Worm (Caenorhabditis elegans) whole organism, young adult: ENCODE measurements around the gene dyf-3.
"Not testable (repeated sequence)": the region's sequence is repeated elsewhere in the genome, so short reads cannot be mapped to it uniquely, and the experiment has no call there.

ENCODE experiments used
- B0261.1 ChIP-seq: sonication (generic microtip); optimal IDR thresholded peaks from 2 replicates; lab custom pipeline; 2016; ENCODE audit warnings: mild to moderate bottlenecking, missing genetic modification characterization, moderate library complexity, missing compliant biosample characterization
- B0336.3 ChIP-seq: fragments of 200-800 bp; sonication (Bioruptor generic); IDR thresholded peaks from 2 replicates; pipeline ENCODE4 v1.3.6; 2022; ENCODE audit warnings: missing genetic modification characterization, missing compliant biosample characterization
- C06A6.2 ChIP-seq: fragments of 200-800 bp; sonication (Bioruptor generic); conservative IDR thresholded peaks from 2 replicates; pipeline ENCODE4 v1.3.6; 2022; ENCODE audit warnings: missing genetic modification characterization, missing compliant biosample characterization
- D2030.7 ChIP-seq: fragments of 200-800 bp; sonication (Bioruptor generic); IDR thresholded peaks from 2 replicates; pipeline ENCODE4 v1.3.6; 2022; ENCODE audit warnings: missing genetic modification reagents, missing genetic modification characterization, missing compliant biosample characterization
- F22D6.2 ChIP-seq: sonication (generic microtip); optimal IDR thresholded peaks from 2 replicates; lab custom pipeline; 2016; ENCODE audit warnings: mild to moderate bottlenecking, missing genetic modification characterization, missing compliant biosample characterization
- F55B11.4 ChIP-seq: sonication (generic microtip); optimal IDR thresholded peaks from 2 replicates; lab custom pipeline; 2016; ENCODE audit warnings: missing compliant biosample characterization, missing genetic modification characterization, borderline replicate concordance; ENCODE audit not compliant: insufficient read depth
- F57C9.4 ChIP-seq: sonication (generic microtip); optimal IDR thresholded peaks from 2 replicates; lab custom pipeline; 2017; ENCODE audit warnings: mild to moderate bottlenecking, missing genetic modification characterization, missing compliant biosample characterization
- T07F8.4 ChIP-seq: sonication (generic microtip); optimal IDR thresholded peaks from 2 replicates; lab custom pipeline; 2016; ENCODE audit warnings: mild to moderate bottlenecking, missing genetic modification characterization, moderate library complexity, missing compliant biosample characterization
- Y56A3A.18 ChIP-seq: fragments of 200-800 bp; sonication (Bioruptor generic); IDR thresholded peaks from 2 replicates; pipeline ENCODE4 v1.3.6; 2022; ENCODE audit warnings: missing genetic modification reagents, missing genetic modification characterization, missing compliant biosample characterization
- Y67H2A.10 ChIP-seq: fragments of 200-800 bp; sonication (Bioruptor generic); conservative IDR thresholded peaks from 2 replicates; pipeline ENCODE4 v1.3.6; 2022; ENCODE audit warnings: missing genetic modification reagents, missing genetic modification characterization, missing compliant biosample characterization
- attf-3 ChIP-seq: fragments of 200-800 bp; sonication (Bioruptor generic); conservative IDR thresholded peaks from 2 replicates; pipeline ENCODE4 v1.3.6; 2022; ENCODE audit warnings: missing genetic modification reagents, missing genetic modification characterization, missing compliant biosample characterization
- bed-1 ChIP-seq: fragments of 200-800 bp; sonication (Bioruptor generic); IDR thresholded peaks from 2 replicates; pipeline ENCODE4 v1.3.6; 2022; ENCODE audit warnings: missing genetic modification reagents, missing genetic modification characterization, missing compliant biosample characterization
- bed-2 ChIP-seq: fragments of 200-800 bp; sonication (Bioruptor generic); IDR thresholded peaks from 2 replicates; pipeline ENCODE4 v1.3.6; 2022; ENCODE audit warnings: missing genetic modification reagents, missing genetic modification characterization, missing compliant biosample characterization
- ccch-3 ChIP-seq: fragments of 200-800 bp; sonication (Bioruptor generic); optimal IDR thresholded peaks from 2 replicates; lab custom pipeline; 2018; ENCODE audit warnings: mild to moderate bottlenecking, missing genetic modification characterization, missing compliant biosample characterization
- cebp-1 ChIP-seq, 2 experiments: fragments of 200-800 bp in 1 of 2; sonication (Bioruptor generic) in 1 of 2; sonication (generic microtip) in 1 of 2; IDR thresholded peaks in 1 of 2; optimal IDR thresholded peaks in 1 of 2; 2 replicates each; pipeline versions ENCODE4 v1.3.6 to Lab custom; 2017 to 2022; ENCODE audit warnings: missing compliant biosample characterization in 2 of 2, missing genetic modification characterization in 2 of 2, mild to moderate bottlenecking in 1 of 2, missing genetic modification reagents in 1 of 2, moderate library complexity in 1 of 2
- cebp-2 ChIP-seq: fragments of 200-800 bp; sonication (Bioruptor generic); IDR thresholded peaks from 2 replicates; pipeline ENCODE4 v1.3.6; 2022; ENCODE audit warnings: missing genetic modification characterization, missing compliant biosample characterization
- ceh-100 ChIP-seq: fragments of 200-800 bp; sonication (Bioruptor generic); IDR thresholded peaks from 2 replicates; pipeline ENCODE4 v1.3.6; 2022; ENCODE audit warnings: missing genetic modification reagents, missing genetic modification characterization, missing compliant biosample characterization
- ceh-40 ChIP-seq: fragments of 200-800 bp; sonication (Bioruptor generic); IDR thresholded peaks from 2 replicates; pipeline ENCODE4 v1.3.6; 2022; ENCODE audit warnings: missing genetic modification characterization, missing compliant biosample characterization
- ceh-58 ChIP-seq: fragments of 200-800 bp; sonication (Bioruptor generic); IDR thresholded peaks from 2 replicates; pipeline ENCODE4 v1.3.6; 2022; ENCODE audit warnings: missing genetic modification characterization, missing compliant biosample characterization
- chd-7 ChIP-seq: sonication (generic microtip); optimal IDR thresholded peaks from 2 replicates; lab custom pipeline; 2016; ENCODE audit warnings: mild to moderate bottlenecking, missing genetic modification characterization, moderate library complexity, missing compliant biosample characterization
- dox-1 ChIP-seq: fragments of 200-800 bp; sonication (Bioruptor generic); IDR thresholded peaks from 2 replicates; pipeline ENCODE4 v1.3.6; 2022; ENCODE audit warnings: missing genetic modification reagents, missing genetic modification characterization, missing compliant biosample characterization
- dpl-1 ChIP-seq: fragments of 150-350 bp; optimal IDR thresholded peaks from 2 replicates; lab custom pipeline; 2014; ENCODE audit warnings: missing biosample characterization, missing genetic modification reagents, missing genetic modification characterization
- efl-1 ChIP-seq: fragments of 150-350 bp; optimal IDR thresholded peaks from 2 replicates; lab custom pipeline; 2014; ENCODE audit warnings: missing biosample characterization, missing genetic modification reagents, missing genetic modification characterization
- egl-18 ChIP-seq: fragments of 200-800 bp; sonication (Bioruptor generic); IDR thresholded peaks from 2 replicates; pipeline ENCODE4 v1.3.6; 2022; ENCODE audit warnings: missing genetic modification reagents, missing genetic modification characterization, missing compliant biosample characterization
- lag-1 ChIP-seq: fragments of 200-800 bp; sonication (Bioruptor generic); IDR thresholded peaks from 2 replicates; pipeline ENCODE4 v1.3.6; 2022; ENCODE audit warnings: missing genetic modification reagents, missing genetic modification characterization, missing compliant biosample characterization
- let-607 ChIP-seq, 2 experiments: fragments of 200-800 bp in 1 of 2; sonication (Bioruptor generic) in 1 of 2; sonication (generic microtip) in 1 of 2; optimal IDR thresholded peaks; 2 replicates each; lab custom pipeline; 2016 to 2018; ENCODE audit warnings: mild to moderate bottlenecking in 2 of 2, missing compliant biosample characterization in 2 of 2, missing genetic modification characterization in 2 of 2, moderate library complexity in 2 of 2, missing genotype in 1 of 2
- lin-35 ChIP-seq, 3 experiments: fragments of 150-350 bp in 2 of 3; sonication (generic microtip) in 1 of 3; optimal IDR thresholded peaks; 2 replicates each; lab custom pipeline; 2014 to 2018; ENCODE audit warnings: missing biosample characterization in 3 of 3, missing genetic modification characterization in 3 of 3, missing genetic modification reagents in 3 of 3
- lir-1 ChIP-seq: fragments of 200-800 bp; sonication (Bioruptor generic); conservative IDR thresholded peaks from 2 replicates; pipeline ENCODE4 v1.3.6; 2022; ENCODE audit warnings: missing genetic modification reagents, missing genetic modification characterization, missing compliant biosample characterization
- lsl-1 ChIP-seq: fragments of 200-800 bp; sonication (Bioruptor generic); optimal IDR thresholded peaks from 2 replicates; lab custom pipeline; 2018; ENCODE audit warnings: mild to moderate bottlenecking, missing genetic modification characterization, moderate library complexity, missing compliant biosample characterization
- madf-10 ChIP-seq: sonication (generic microtip); optimal IDR thresholded peaks from 2 replicates; lab custom pipeline; 2016; ENCODE audit warnings: mild to moderate bottlenecking, missing genetic modification characterization, missing compliant biosample characterization
- madf-3 ChIP-seq: fragments of 200-800 bp; sonication (Bioruptor generic); IDR thresholded peaks from 2 replicates; pipeline ENCODE4 v1.3.6; 2022; ENCODE audit warnings: missing genetic modification reagents, missing genetic modification characterization, missing compliant biosample characterization
- madf-8 ChIP-seq: fragments of 200-800 bp; sonication (Bioruptor generic); conservative IDR thresholded peaks from 2 replicates; pipeline ENCODE4 v1.3.6; 2022; ENCODE audit warnings: missing genetic modification reagents, missing genetic modification characterization, missing compliant biosample characterization
- mel-28 ChIP-seq: sonication (generic microtip); optimal IDR thresholded peaks from 2 replicates; lab custom pipeline; 2016; ENCODE audit warnings: borderline replicate concordance, mild to moderate bottlenecking, missing genetic modification characterization, missing compliant biosample characterization
- nfya-2 ChIP-seq: fragments of 200-800 bp; sonication (Bioruptor generic); IDR thresholded peaks from 2 replicates; pipeline ENCODE4 v1.3.6; 2022; ENCODE audit warnings: missing genetic modification reagents, missing genetic modification characterization, missing compliant biosample characterization
- sdz-38 ChIP-seq: sonication (generic microtip); optimal IDR thresholded peaks from 2 replicates; lab custom pipeline; 2016; ENCODE audit warnings: missing genotype, missing genetic modification characterization, missing compliant biosample characterization
- tlf-1 ChIP-seq: fragments of 200-800 bp; sonication (Bioruptor generic); optimal IDR thresholded peaks from 2 replicates; lab custom pipeline; 2018; ENCODE audit warnings: mild to moderate bottlenecking, missing genetic modification characterization, missing compliant biosample characterization
- xnd-1 ChIP-seq: sonication (generic microtip); optimal IDR thresholded peaks from 2 replicates; lab custom pipeline; 2016; ENCODE audit warnings: missing genotype, missing genetic modification reagents, missing genetic modification characterization, missing compliant biosample characterization
- zfh-2 ChIP-seq: fragments of 200-800 bp; sonication (Bioruptor generic); conservative IDR thresholded peaks from 2 replicates; pipeline ENCODE4 v1.3.6; 2022; ENCODE audit warnings: missing genetic modification reagents, missing genetic modification characterization, missing compliant biosample characterization
- zim-3 ChIP-seq: sonication (generic microtip); optimal IDR thresholded peaks from 2 replicates; lab custom pipeline; 2017; ENCODE audit warnings: mild to moderate bottlenecking, missing genetic modification characterization, moderate library complexity, missing compliant biosample characterization
- ztf-26 ChIP-seq: sonication (generic microtip); optimal IDR thresholded peaks from 2 replicates; lab custom pipeline; 2017; ENCODE audit warnings: missing genetic modification characterization, missing compliant biosample characterization

The dyf-3 gene

DNA sequence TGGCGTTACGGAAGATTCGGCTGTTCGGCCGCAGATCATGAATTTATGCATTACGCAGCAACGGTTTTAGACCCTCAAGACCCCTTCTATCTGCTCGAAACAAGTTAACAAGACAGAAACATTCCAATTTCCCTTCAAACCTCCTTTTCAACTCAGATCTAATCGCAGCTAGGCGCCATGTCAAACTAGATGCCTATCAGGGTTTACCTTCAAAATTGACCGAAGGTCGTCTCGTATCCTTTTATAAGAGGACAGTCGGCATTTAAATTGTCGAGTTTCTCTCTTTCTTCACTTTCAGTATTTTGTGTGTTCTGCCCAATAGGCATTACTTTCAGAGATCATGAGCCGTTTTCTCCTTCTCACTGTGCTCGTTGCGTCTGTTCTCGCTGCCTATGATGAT lies 39.0 kb upstream of the dyf-3 start, which contains the start of gene grd-13:
grd-13 (plus strand) TSS at position 291 of the 400 bp plus-strand sequence.
- TF ChIP-seq attf-3 (GFP tag; lab: Robert Waterston, UW) (no peak), dpl-1 (GFP tag; lab: Kevin White, UChicago) (no peak), mel-28 (tag; lab: Kevin White, UChicago) (no peak), ceh-100 (GFP tag; lab: Robert Waterston, UW) (no peak)

DNA sequence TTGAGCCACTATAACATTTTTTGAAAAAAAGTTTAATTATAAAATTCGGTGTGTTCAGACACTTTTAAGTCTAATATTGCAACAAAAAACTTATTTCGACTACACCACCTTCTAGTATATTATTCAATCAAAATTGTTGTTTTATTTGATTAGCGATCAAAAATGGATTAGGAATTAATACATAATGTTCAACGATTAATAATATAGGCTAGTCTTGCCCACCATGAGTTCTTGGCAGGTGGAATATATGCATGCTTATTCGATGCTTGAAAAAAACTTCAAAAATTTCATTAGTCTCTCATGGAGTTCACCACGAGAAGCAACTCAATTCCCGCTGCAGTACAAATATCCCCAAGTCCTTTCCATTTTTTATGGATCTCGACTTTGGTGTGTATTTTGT lies 37.0 kb upstream of the dyf-3 start, which contains the start of gene srz-32:
srz-32 (plus strand) TSS at position 301 of the 400 bp plus-strand sequence.
- TF ChIP-seq B0336.3 (GFP tag; lab: Robert Waterston, UW), result no peak
- no peak for TF ChIP-seq C06A6.2 (GFP tag; lab: Robert Waterston, UW)
- no peak for TF ChIP-seq lin-35 (GFP tag; optimal IDR thresholded peaks at IDR 0.05; lab: Kevin White, UChicago)

- not testable (repeated sequence) for TF ChIP-seq lin-35 (GFP tag; optimal IDR thresholded peaks at IDR 0.05; lab: Kevin White, UChicago); dox-1; Y67H2A.10 (GFP tag; lab: Robert Waterston, UW)
These were observed 34.4 kb upstream of the dyf-3 start, which contains the start of gene C04C3.7 for ce11 chrIV:3433387-3433786. Gene C04C3.7, minus strand, starts transcription at chrIV:3433487.

DNA sequence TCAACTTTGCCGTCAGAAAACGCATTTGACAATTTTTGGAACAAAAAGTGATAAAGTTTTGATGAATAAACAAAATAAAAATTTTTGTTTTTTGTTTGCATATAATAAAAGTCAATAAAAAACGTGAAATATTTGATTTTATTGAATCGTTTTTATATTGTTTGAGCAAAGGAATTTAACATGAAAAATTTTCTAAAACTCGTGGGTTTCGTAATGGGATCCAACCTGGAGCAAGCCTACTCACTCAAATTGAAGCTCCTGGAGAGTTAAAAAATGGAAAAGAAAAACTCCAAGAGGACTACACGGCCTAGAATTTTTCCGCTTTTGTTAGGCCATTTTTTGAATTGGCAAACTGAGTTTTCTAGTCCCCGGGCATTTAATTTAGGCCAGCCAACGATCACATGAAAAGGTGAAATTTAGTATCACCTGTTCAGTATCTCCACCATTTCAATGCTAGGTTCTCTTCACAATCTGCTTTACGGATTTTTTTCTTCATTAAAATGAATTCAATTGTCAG lies 29.5 kb upstream of the dyf-3 start, which contains the start of the genes C04C3.9 and srz-60:
C04C3.9 (minus strand) TSS at position 101 of the 517 bp plus-strand sequence.
srz-60 (plus strand) TSS at position 467 of the 517 bp plus-strand sequence.
- TF ChIP-seq madf-8 (no peak), nfya-2 (GFP tag; lab: Robert Waterston, UW) (no peak), cebp-2 (no peak), D2030.7 (no peak), egl-18 (no peak), ceh-58 (no peak), zim-3 (tag; lab: Kevin White, UChicago) (no peak), lsl-1 (GFP tag; lab: Kevin White, UChicago) (no peak), dox-1 (no peak), sdz-38 (no peak), F57C9.4 (no peak), let-607 (tag; optimal IDR thresholded peaks at IDR 0.05; lab: Kevin White, UChicago) (no peak), madf-3 (no peak), ceh-40 (no peak), lag-1 (GFP tag; lab: Robert Waterston, UW) (no peak)
- TF ChIP-seq, all 124 proteins: peak for 0

- no peak for TF ChIP-seq lir-1 (GFP tag; lab: Robert Waterston, UW)
- TF ChIP-seq attf-3 (GFP tag; lab: Robert Waterston, UW), result no peak
- no peak for TF ChIP-seq egl-18
- TF ChIP-seq bed-2 (GFP tag; lab: Robert Waterston, UW), result no peak
- TF ChIP-seq cebp-2, result no peak
- TF ChIP-seq F22D6.2 (tag; lab: Kevin White, UChicago), result no peak
- TF ChIP-seq Y56A3A.18, result no peak
- TF ChIP-seq bed-1, result no peak
These were observed 23.5 kb upstream of the dyf-3 start, which contains the start of gene C04C3.6 for ce11 chrIV:3422516-3422915. Gene C04C3.6, minus strand, starts transcription at chrIV:3422616.

DNA sequence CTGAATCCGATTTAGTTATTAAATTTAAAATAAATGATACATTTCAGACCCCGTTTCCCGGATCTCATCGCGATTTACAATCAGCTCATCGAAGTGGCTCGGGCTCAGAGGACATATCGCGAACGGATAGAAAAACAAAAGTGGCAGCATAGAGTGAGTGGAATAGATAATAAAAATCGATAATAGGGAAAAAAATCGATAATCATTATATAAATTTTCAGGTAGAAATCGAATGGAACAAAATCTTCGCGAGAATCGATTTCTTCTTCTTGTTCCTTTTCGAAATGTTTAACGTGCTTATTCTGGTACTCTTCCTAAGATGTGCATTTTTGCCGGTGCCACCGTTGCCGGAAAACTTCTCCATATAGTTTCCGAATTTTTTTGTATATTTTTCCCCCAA lies 19.7 kb upstream of the dyf-3 start:
- TF ChIP-seq dox-1 (no peak), xnd-1 (tag; lab: Kevin White, UChicago) (no peak), madf-10 (no peak), tlf-1 (GFP tag; lab: Kevin White, UChicago) (no peak), F55B11.4 (tag; lab: Kevin White, UChicago) (no peak), cebp-1 (GFP tag; IDR thresholded peaks at IDR 0.05; lab: Robert Waterston, UW) (no peak), cebp-1 (tag; optimal IDR thresholded peaks at IDR 0.05; lab: Kevin White, UChicago) (no peak), ccch-3 (GFP tag; lab: Kevin White, UChicago) (no peak), B0261.1 (tag; lab: Kevin White, UChicago) (no peak), efl-1 (GFP tag; lab: Kevin White, UChicago) (no peak), ztf-26 (tag; lab: Kevin White, UChicago) (no peak), chd-7 (tag; lab: Kevin White, UChicago) (no peak), T07F8.4 (tag; lab: Kevin White, UChicago) (no peak), zfh-2 (no peak)
